Worm (Caenorhabditis elegans) whole organism, midembryonic: ENCODE results near the gene eng-1.

Experiments used
- T22C8.4 ChIP-seq: fragments of 200-800 bp; sonication (Bioruptor generic); IDR thresholded peaks from 2 replicates; pipeline ENCODE4 v1.3.6; 2022; ENCODE audit warnings: missing genetic modification characterization, missing compliant biosample characterization
- cog-1 ChIP-seq: sonication (generic microtip); optimal IDR thresholded peaks from 2 replicates; lab custom pipeline; 2016; ENCODE audit warnings: missing genetic modification characterization, missing compliant biosample characterization
- flt-1 ChIP-seq: fragments of 200-800 bp; sonication (Bioruptor generic); IDR thresholded peaks from 2 replicates; pipeline ENCODE4 v1.3.6; 2022; ENCODE audit warnings: missing genetic modification characterization, missing compliant biosample characterization
- klf-2 ChIP-seq: fragments of 200-800 bp; sonication (Bioruptor generic); conservative IDR thresholded peaks from 2 replicates; pipeline ENCODE4 v1.3.6; 2022; ENCODE audit warnings: missing genetic modification reagents, missing genetic modification characterization, missing compliant biosample characterization
- med-1 ChIP-seq: sonication (generic microtip); optimal IDR thresholded peaks from 2 replicates; lab custom pipeline; 2017; ENCODE audit warnings: missing genetic modification characterization, mild to moderate bottlenecking, missing compliant biosample characterization, antibody characterized with exemption, missing genetic modification reagents; ENCODE audit not compliant: insufficient read depth
- ref-1 ChIP-seq: fragments of 200-800 bp; sonication (Bioruptor generic); conservative IDR thresholded peaks from 2 replicates; pipeline ENCODE4 v1.3.6; 2022; ENCODE audit warnings: missing genetic modification reagents, missing genetic modification characterization, missing compliant biosample characterization
- tab-1 ChIP-seq: fragments of 200-800 bp; sonication (Bioruptor generic); IDR thresholded peaks from 2 replicates; pipeline ENCODE4 v1.3.6; 2022; ENCODE audit warnings: missing genetic modification characterization, missing compliant biosample characterization
- ztf-23 ChIP-seq: fragments of 200-800 bp; sonication (Bioruptor generic); IDR thresholded peaks from 2 replicates; pipeline ENCODE4 v1.3.6; 2022; ENCODE audit warnings: missing genetic modification reagents, missing genetic modification characterization, missing compliant biosample characterization
- ztf-29 ChIP-seq: fragments of 200-800 bp; sonication (Bioruptor generic); IDR thresholded peaks from 2 replicates; pipeline ENCODE4 v1.3.6; 2022; ENCODE audit warnings: missing genetic modification reagents, missing genetic modification characterization, missing compliant biosample characterization

Gene eng-1

DNA sequence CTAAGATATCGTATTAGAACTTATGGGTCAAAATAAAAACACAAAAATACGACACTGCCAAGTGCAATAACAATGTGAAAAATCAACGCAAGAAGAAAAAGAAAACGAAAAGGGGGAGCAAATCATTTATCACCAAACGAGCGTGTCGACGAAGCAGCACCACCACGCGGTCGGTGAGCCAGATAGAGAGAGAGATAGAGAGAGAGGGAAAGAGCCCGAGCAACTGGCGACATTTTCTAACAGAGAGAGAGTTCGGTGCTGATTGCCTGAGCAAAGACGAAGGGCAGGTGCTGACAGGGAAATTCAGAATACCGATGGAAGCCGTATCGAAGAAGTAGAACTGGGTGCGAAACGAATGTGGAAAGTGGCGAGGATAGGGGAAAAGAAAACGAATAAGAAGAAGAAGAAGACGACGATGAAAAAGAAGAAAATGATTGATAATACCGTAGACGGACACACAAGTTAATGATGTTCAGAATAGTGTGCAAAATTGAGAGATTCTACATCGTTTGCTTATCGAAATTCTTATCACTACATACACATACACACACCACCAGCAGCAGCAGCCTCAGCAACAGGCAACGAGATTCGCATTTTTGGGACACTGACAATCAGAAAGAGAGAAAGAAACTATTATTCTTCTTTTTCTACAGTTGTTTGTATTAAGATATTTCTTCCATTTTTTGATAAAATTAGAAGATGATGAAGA, 33.0 kb downstream of the eng-1 start:
- TF ChIP-seq flt-1 (no peak), ztf-23 (GFP tag; lab: Robert Waterston, UW) (0 out of 2 replicates have a peak, but pooled peaks have one; percentile 22), ztf-29 (GFP tag; lab: Robert Waterston, UW) (no peak), cog-1 (tag; lab: Kevin White, UChicago) (no peak), tab-1 (GFP tag; lab: Robert Waterston, UW) (no peak), klf-2 (GFP tag; lab: Robert Waterston, UW) (no peak), med-1 (GFP tag; lab: Kevin White, UChicago) (no peak), ref-1 (GFP tag; lab: Robert Waterston, UW) (no peak)

DNA sequence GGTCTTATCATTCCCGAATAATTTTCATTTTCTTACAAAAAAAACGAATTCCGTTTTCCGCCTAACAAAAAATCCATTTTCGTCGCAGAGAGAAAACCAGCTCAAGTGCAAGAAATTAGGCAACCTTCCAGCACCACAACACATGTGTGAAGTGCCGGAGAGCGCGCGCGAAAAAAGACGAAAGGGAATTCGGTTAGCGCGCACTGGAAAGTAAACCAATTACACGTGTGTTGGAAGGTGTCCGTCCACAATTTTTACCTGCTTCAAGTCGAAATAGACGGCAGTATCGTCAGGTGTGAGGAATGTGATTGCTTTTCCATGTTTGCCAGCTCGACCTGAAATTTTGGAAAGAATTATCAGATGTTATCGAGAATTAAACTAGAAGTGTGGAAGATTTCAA, 33.6 kb downstream of the eng-1 start:
- TF ChIP-seq tab-1 (GFP tag; lab: Robert Waterston, UW): no peak
- no peak for TF ChIP-seq ztf-23 (GFP tag; lab: Robert Waterston, UW)
- TF ChIP-seq T22C8.4 (GFP tag; lab: Robert Waterston, UW): no peak
- no peak for TF ChIP-seq cog-1 (tag; lab: Kevin White, UChicago)
- TF ChIP-seq med-1 (GFP tag; lab: Kevin White, UChicago): no peak
- no peak for TF ChIP-seq klf-2 (GFP tag; lab: Robert Waterston, UW)
- no peak for TF ChIP-seq flt-1
- no peak for TF ChIP-seq ztf-29 (GFP tag; lab: Robert Waterston, UW)
- no peak for TF ChIP-seq ref-1 (GFP tag; lab: Robert Waterston, UW)

DNA sequence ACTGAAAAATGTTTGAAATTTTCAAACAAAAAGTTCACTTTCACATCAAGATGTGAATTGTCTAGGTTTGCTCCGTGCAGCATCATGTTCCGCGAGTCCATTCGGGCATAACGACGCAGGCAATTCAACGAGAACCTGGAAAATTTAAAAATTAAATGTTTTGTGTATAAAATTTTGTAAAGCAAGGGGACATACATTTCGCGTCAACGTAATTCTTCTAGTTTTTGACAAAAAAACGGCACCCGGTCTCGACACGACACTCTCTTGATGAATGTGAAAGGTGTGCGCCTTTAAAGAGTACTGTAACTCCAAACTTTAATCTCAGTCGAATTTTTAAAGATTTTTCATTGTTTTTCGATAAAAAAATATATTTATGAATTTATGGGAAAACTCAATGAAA, 34.2 kb downstream of the eng-1 start, which contains the start of gene R12B2.6:
R12B2.6 (minus strand) TSS at position 101 of the 400 bp plus-strand sequence.
- TF ChIP-seq med-1 (GFP tag; lab: Kevin White, UChicago) (no peak), klf-2 (GFP tag; lab: Robert Waterston, UW) (no peak), flt-1 (no peak), ztf-29 (GFP tag; lab: Robert Waterston, UW) (no peak), T22C8.4 (GFP tag; lab: Robert Waterston, UW) (no peak), cog-1 (tag; lab: Kevin White, UChicago) (no peak), ref-1 (GFP tag; lab: Robert Waterston, UW) (no peak), ztf-23 (GFP tag; lab: Robert Waterston, UW) (no peak), tab-1 (GFP tag; lab: Robert Waterston, UW) (no peak)

DNA sequence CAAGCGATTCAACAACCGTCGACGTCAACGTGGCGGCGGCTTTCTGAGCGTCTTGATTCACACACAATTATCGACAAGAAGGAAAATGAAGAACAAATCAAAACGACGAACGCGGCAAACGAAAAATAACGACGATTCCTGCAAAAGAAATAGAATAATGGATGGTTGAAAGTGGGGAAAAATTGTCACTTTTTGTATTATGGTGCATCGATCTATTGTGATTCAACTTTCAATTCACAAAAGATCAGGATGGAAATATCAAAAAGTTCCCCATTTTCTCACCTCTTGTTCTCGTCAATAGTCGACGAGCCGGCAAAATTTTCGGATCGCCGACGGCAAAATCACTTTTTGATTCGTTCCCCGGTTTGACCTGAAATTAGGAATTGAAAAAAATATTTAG, 34.9 kb downstream of the eng-1 start, which contains the start of the genes R12B2.13 and mdt-15:
R12B2.13 (minus strand) TSS at position 101 of the 400 bp plus-strand sequence.
mdt-15 (minus strand) TSS at position 376 of the 400 bp plus-strand sequence.
- no peak for TF ChIP-seq ztf-23 (GFP tag; lab: Robert Waterston, UW)
- TF ChIP-seq ref-1 (GFP tag; lab: Robert Waterston, UW): no peak
- no peak for TF ChIP-seq ztf-29 (GFP tag; lab: Robert Waterston, UW)
- TF ChIP-seq cog-1 (tag; lab: Kevin White, UChicago): no peak
- TF ChIP-seq flt-1: no peak
- no peak for TF ChIP-seq tab-1 (GFP tag; lab: Robert Waterston, UW)
- no peak for TF ChIP-seq T22C8.4 (GFP tag; lab: Robert Waterston, UW)
- TF ChIP-seq med-1 (GFP tag; lab: Kevin White, UChicago): no peak
- no peak for TF ChIP-seq klf-2 (GFP tag; lab: Robert Waterston, UW)

DNA sequence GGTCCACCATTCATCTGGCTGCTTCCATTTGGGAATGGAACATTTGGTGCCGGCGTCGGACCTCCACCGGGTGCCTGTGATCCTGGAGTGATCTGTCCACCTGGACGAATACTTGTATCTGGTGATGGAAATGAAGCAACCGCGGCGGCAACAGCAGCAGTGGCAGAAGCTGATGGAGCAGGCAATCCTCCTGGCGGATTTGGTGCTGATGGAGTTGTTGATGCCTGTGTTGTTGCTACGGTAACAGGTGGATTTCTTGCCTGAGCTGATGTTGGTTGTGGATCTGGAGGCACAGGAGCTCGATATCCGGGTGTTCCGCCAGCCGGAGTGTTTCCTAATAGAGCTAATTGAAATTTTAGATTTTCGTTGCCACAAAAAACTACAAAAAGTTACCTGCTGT, 35.9 kb downstream of the eng-1 start:
- TF ChIP-seq ztf-29 (GFP tag; lab: Robert Waterston, UW) (no peak), cog-1 (tag; lab: Kevin White, UChicago) (no peak), flt-1 (no peak), klf-2 (GFP tag; lab: Robert Waterston, UW) (no peak), ztf-23 (GFP tag; lab: Robert Waterston, UW) (no peak), med-1 (GFP tag; lab: Kevin White, UChicago) (no peak), ref-1 (GFP tag; lab: Robert Waterston, UW) (no peak), T22C8.4 (GFP tag; lab: Robert Waterston, UW) (no peak), tab-1 (GFP tag; lab: Robert Waterston, UW) (no peak)

DNA sequence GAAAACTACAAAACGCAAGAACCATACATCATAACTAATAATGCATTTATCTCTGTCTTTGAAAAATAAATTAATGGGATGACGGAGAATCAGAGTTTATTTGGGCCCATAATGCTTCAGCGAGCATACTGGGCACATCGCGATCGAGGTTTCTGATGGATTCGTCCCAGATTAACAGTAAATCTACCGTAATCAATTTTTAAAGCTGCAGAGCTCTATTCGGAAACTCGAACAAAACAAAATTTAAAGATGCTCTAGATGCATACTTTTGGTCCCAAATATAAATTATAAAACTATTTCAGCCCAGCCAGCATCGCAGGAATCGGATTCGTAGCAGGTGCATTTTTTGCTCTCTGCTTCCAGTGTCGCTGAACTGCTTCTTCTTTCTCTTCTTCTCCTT, 40.2 kb downstream of the eng-1 start:
- no peak for TF ChIP-seq ztf-29 (GFP tag; lab: Robert Waterston, UW)
- TF ChIP-seq tab-1 (GFP tag; lab: Robert Waterston, UW): no peak
- TF ChIP-seq flt-1: no peak
- no peak for TF ChIP-seq T22C8.4 (GFP tag; lab: Robert Waterston, UW)
- no peak for TF ChIP-seq ref-1 (GFP tag; lab: Robert Waterston, UW)
- TF ChIP-seq ztf-23 (GFP tag; lab: Robert Waterston, UW): no peak
- no peak for TF ChIP-seq cog-1 (tag; lab: Kevin White, UChicago)
- TF ChIP-seq klf-2 (GFP tag; lab: Robert Waterston, UW): no peak
- TF ChIP-seq med-1 (GFP tag; lab: Kevin White, UChicago): no peak

DNA sequence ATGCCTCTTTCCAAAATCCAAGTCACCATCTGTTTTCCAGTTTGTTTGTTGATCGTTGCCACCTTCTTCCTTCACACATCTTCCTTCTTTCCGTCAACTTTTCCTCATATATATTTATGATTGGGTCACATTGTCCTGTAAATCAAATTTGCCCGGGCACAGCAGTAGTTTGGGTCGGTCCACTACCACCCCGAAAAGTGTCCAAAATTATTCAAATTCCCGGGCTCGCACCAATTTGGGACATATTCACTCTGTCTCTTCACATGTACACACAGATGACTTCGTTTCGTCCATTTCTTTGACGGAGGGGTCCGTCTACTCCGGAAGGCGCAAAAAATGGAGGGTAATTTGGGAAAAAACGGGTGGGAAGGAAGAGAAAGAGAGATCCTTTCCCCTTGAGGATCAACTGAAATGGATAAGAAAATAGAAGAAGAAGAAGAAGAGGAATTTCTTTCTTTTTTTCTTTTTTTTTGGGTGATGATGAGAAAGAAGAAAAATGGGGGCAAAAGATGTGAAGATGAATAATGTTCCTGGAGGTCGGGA, 41.3 kb downstream of the eng-1 start:
- no peak for TF ChIP-seq ztf-23 (GFP tag; lab: Robert Waterston, UW)
- TF ChIP-seq T22C8.4 (GFP tag; lab: Robert Waterston, UW): no peak
- TF ChIP-seq ztf-29 (GFP tag; lab: Robert Waterston, UW): no peak
- TF ChIP-seq med-1 (GFP tag; lab: Kevin White, UChicago): no peak

DNA sequence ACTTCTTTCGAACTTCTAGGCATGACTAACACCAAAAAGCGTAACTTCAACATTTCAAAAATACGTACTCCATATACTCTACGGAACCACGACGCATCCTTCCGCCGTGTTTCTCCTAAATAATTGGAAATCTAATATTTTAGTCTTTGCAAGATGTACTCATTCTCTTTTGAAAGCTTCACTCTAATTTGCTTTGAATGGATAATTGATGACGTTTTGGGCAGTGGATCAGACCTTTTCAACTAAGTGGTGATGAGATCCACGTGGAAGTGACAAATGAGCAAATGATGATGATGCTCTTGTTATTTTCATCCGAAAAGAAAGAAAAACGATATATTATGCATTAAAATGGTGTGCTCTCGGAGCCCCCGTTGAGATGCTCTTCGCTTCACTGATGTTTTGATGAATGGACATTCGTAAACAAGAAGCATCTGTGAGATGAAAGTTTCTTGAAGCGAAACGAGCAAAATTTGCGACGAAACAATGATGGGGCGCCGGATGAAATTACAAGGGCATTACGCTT, 43.8 kb downstream of the eng-1 start:
- TF ChIP-seq ref-1 (GFP tag; lab: Robert Waterston, UW) (no peak), flt-1 (no peak), klf-2 (GFP tag; lab: Robert Waterston, UW) (no peak), T22C8.4 (GFP tag; lab: Robert Waterston, UW) (no peak), ztf-29 (GFP tag; lab: Robert Waterston, UW) (no peak), ztf-23 (GFP tag; lab: Robert Waterston, UW) (no peak), tab-1 (GFP tag; lab: Robert Waterston, UW) (no peak), cog-1 (tag; lab: Kevin White, UChicago) (no peak), med-1 (GFP tag; lab: Kevin White, UChicago) (no peak)
